Worm (Caenorhabditis elegans): ENCODE results near the gene dhp-2.

Gene dhp-2

DNA sequence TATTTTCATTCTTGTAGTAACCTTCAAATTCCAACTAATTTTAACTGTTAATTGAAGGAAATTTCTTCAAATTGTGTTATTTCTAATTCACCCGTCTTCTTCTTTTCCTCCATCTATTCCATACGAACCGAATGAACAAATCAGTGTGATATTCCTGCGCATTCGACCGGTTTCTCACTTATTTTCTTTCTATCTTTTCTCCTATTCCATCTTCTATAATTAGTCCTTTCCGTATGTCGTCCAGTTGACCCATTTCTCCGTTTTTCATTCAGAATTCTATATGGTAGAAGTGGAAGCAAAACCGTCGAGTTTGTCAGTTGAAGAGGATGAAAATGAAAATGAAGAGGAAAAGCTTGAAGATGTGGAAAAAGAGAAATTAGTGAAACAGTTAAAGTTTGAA, 31.6 kb downstream of the dhp-2 start, which contains the start of gene magu-4:
Gene magu-4 (plus strand): TSS at position 218 of the 400 bp plus-strand sequence.
- TF ChIP-seq ceh-82 (tag; optimal IDR thresholded peaks at IDR 0.05), result no peak
- TF ChIP-seq nhr-25 (tag; optimal IDR thresholded peaks at IDR 0.05), result peak; percentile 17

- no peak for TF ChIP-seq ceh-16 (tag; optimal IDR thresholded peaks at IDR 0.05)
- TF ChIP-seq nhr-77 (tag; optimal IDR thresholded peaks at IDR 0.05), result no peak
- TF ChIP-seq aly-2 (tag; optimal IDR thresholded peaks at IDR 0.05), result no peak
- no peak for TF ChIP-seq sma-9 (GFP tag; optimal IDR thresholded peaks at IDR 0.05)
- no peak for TF ChIP-seq sma-9 (tag; optimal IDR thresholded peaks at IDR 0.05)
- no peak for TF ChIP-seq nhr-10 (tag; optimal IDR thresholded peaks at IDR 0.05)
- TF ChIP-seq snpc-4 (tag; optimal IDR thresholded peaks at IDR 0.05), result no peak
- no peak for TF ChIP-seq F13H6.1 (tag; optimal IDR thresholded peaks at IDR 0.05)
- TF ChIP-seq blmp-1 (tag; optimal IDR thresholded peaks at IDR 0.05; ENCODE audit: insufficient read depth), result no peak
- TF ChIP-seq nhr-11 (tag; optimal IDR thresholded peaks at IDR 0.05), result no peak
- TF ChIP-seq unc-39 (tag; optimal IDR thresholded peaks at IDR 0.05), result no peak
- no peak for TF ChIP-seq nhr-25 (tag; optimal IDR thresholded peaks at IDR 0.05)
- TF ChIP-seq peb-1 (tag; optimal IDR thresholded peaks at IDR 0.05), result no peak
- TF ChIP-seq Y55F3AM.14 (GFP tag; optimal IDR thresholded peaks at IDR 0.05), result no peak
- TF ChIP-seq fos-1 (tag; optimal IDR thresholded peaks at IDR 0.05), result no peak
- no peak for TF ChIP-seq ztf-4 (tag; optimal IDR thresholded peaks at IDR 0.05)
- TF ChIP-seq C34F6.9 (tag; optimal IDR thresholded peaks at IDR 0.05), result no peak
- TF ChIP-seq alr-1 (tag; optimal IDR thresholded peaks at IDR 0.05), result no peak
- no peak for TF ChIP-seq ama-1 (optimal IDR thresholded peaks at IDR 0.05)
- no peak for TF ChIP-seq lin-39 (tag; optimal IDR thresholded peaks at IDR 0.05)
- no peak for TF ChIP-seq ceh-82 (tag; optimal IDR thresholded peaks at IDR 0.05)
Observed at ce11 chrIV:10016977-10017376, 39.1 kb downstream of the dhp-2 start, which contains the start of gene ent-7. ent-7 (plus strand) TSS chrIV:10017277.

ce11 chrIV:10017633-10018032, 39.7 kb downstream of the dhp-2 start, which contains the start of gene F44D12.2:
F44D12.2 (minus strand) TSS chrIV:10017733.
- TF ChIP-seq elt-1 (tag; optimal IDR thresholded peaks at IDR 0.05) (no peak), zag-1 (tag; optimal IDR thresholded peaks at IDR 0.05) (no peak), sma-9 (GFP tag; optimal IDR thresholded peaks at IDR 0.05) (no peak), sma-9 (tag; optimal IDR thresholded peaks at IDR 0.05) (no peak), F13H6.1 (tag; optimal IDR thresholded peaks at IDR 0.05) (no peak), lin-11 (tag; optimal IDR thresholded peaks at IDR 0.05) (no peak), nhr-129 (tag; optimal IDR thresholded peaks at IDR 0.05) (no peak), fos-1 (tag; optimal IDR thresholded peaks at IDR 0.05) (peak; percentile 7), sem-4 (tag; optimal IDR thresholded peaks at IDR 0.05) (no peak)

- TF ChIP-seq ama-1 (optimal IDR thresholded peaks at IDR 0.05) (no peak), ztf-1 (GFP tag; conservative IDR thresholded peaks at IDR 0.05) (no peak), Y55F3AM.14 (GFP tag; optimal IDR thresholded peaks at IDR 0.05) (no peak), mbf-1 (tag; optimal IDR thresholded peaks at IDR 0.05) (no peak), nhr-6 (tag; optimal IDR thresholded peaks at IDR 0.05) (no peak), unc-39 (tag; optimal IDR thresholded peaks at IDR 0.05) (no peak), nhr-10 (tag; optimal IDR thresholded peaks at IDR 0.05) (no peak), nhr-129 (tag; optimal IDR thresholded peaks at IDR 0.05) (no peak), ZK546.5 (tag; optimal IDR thresholded peaks at IDR 0.05) (no peak), C34F6.9 (tag; optimal IDR thresholded peaks at IDR 0.05) (no peak)
Observed at ce11 chrIV:10021283-10021682, 43.4 kb downstream of the dhp-2 start, which contains the start of gene F44D12.19. F44D12.19 (plus strand) TSS chrIV:10021583.

- no peak for TF ChIP-seq snpc-4 (tag; optimal IDR thresholded peaks at IDR 0.05)
- no peak for TF ChIP-seq ztf-4 (tag; optimal IDR thresholded peaks at IDR 0.05)
- no peak for TF ChIP-seq nhr-11 (tag; optimal IDR thresholded peaks at IDR 0.05)
- no peak for TF ChIP-seq aly-2 (tag; optimal IDR thresholded peaks at IDR 0.05)
Observed at ce11 chrIV:10022991-10023390, 45.1 kb downstream of the dhp-2 start, which contains the start of gene F44D12.8. F44D12.8 (plus strand) TSS chrIV:10023291.

- TF ChIP-seq ztf-1 (GFP tag; conservative IDR thresholded peaks at IDR 0.05), result no peak
- no peak for TF ChIP-seq nhr-6 (tag; optimal IDR thresholded peaks at IDR 0.05)
- TF ChIP-seq zag-1 (tag; optimal IDR thresholded peaks at IDR 0.05), result no peak
- TF ChIP-seq elt-3 (tag; optimal IDR thresholded peaks at IDR 0.05), result no peak
- TF ChIP-seq nhr-23 (tag; optimal IDR thresholded peaks at IDR 0.05), result no peak
- TF ChIP-seq mbf-1 (tag; optimal IDR thresholded peaks at IDR 0.05), result no peak
- TF ChIP-seq unc-39 (tag; optimal IDR thresholded peaks at IDR 0.05), result no peak
- TF ChIP-seq Y55F3AM.14 (GFP tag; optimal IDR thresholded peaks at IDR 0.05), result no peak
- no peak for TF ChIP-seq R02D3.7 (tag; optimal IDR thresholded peaks at IDR 0.05)
- no peak for TF ChIP-seq nhr-11 (tag; optimal IDR thresholded peaks at IDR 0.05)
- no peak for TF ChIP-seq egl-27 (tag; optimal IDR thresholded peaks at IDR 0.05)
- TF ChIP-seq ceh-82 (tag; optimal IDR thresholded peaks at IDR 0.05), result no peak
- TF ChIP-seq aly-2 (tag; optimal IDR thresholded peaks at IDR 0.05), result no peak
- TF ChIP-seq ZK546.5 (tag; optimal IDR thresholded peaks at IDR 0.05), result no peak
- TF ChIP-seq snpc-4 (tag; optimal IDR thresholded peaks at IDR 0.05), result no peak
- TF ChIP-seq lin-11 (tag; optimal IDR thresholded peaks at IDR 0.05), result no peak
- TF ChIP-seq unc-55 (GFP tag; optimal IDR thresholded peaks at IDR 0.05), result no peak
- no peak for TF ChIP-seq ceh-16 (tag; optimal IDR thresholded peaks at IDR 0.05)
- no peak for TF ChIP-seq lin-13 (GFP tag; optimal IDR thresholded peaks at IDR 0.05)
- no peak for TF ChIP-seq nhr-237 (tag; optimal IDR thresholded peaks at IDR 0.05)
Observed at ce11 chrIV:10026129-10026528, 48.2 kb downstream of the dhp-2 start.

All from whole organism, L2 larva.